Fruit fly (Drosophila melanogaster): ENCODE data around the gene RpL34a.
A peak's percentile ranks its signal among the peaks of the same experiment; 100 is the strongest.

RpL34a gene

dm6 chr3R:26021195-26021914 is 37.7 kb downstream of the RpL34a start (continued):
- peak; percentile 87 for TF ChIP-seq da (GFP tag; optimal IDR thresholded peaks at IDR 0.05)
- peak; percentile 88 for TF ChIP-seq HHEX (GFP tag; optimal IDR thresholded peaks at IDR 0.05)
- peak; percentile 93 for TF ChIP-seq Abd-B (GFP tag; optimal IDR thresholded peaks at IDR 0.05)
- TF ChIP-seq CG16813 (GFP tag; IDR thresholded peaks at IDR 0.05; ENCODE audit: partially characterized antibody), result no peak
- TF ChIP-seq dmrt11E (tag; optimal IDR thresholded peaks at IDR 0.05), result peak; percentile 99
- peak; percentile 32; the same call in 1 of the 2 replicates for TF ChIP-seq inv (GFP tag; IDR thresholded peaks at IDR 0.05; ENCODE audit: partially characterized antibody)
- TF ChIP-seq corto (GFP tag; optimal IDR thresholded peaks at IDR 0.05), result no peak
- TF ChIP-seq tup (GFP tag; optimal IDR thresholded peaks at IDR 0.05), result peak; percentile 32
- peak; percentile 65 for TF ChIP-seq Gug (GFP tag; IDR thresholded peaks at IDR 0.05)
- TF ChIP-seq CG10654 (GFP tag; optimal IDR thresholded peaks at IDR 0.05), result peak; percentile 86
- peak; percentile 92 for TF ChIP-seq CG15601 (tag; optimal IDR thresholded peaks at IDR 0.05)
- TF ChIP-seq CG4282 (GFP tag; optimal IDR thresholded peaks at IDR 0.05), result peak; percentile 30
- peak; percentile 12; the same call in 1 of the 2 replicates for TF ChIP-seq amos (GFP tag; IDR thresholded peaks at IDR 0.05; ENCODE audit: partially characterized antibody)
- no peak for TF ChIP-seq Hr39 (optimal IDR thresholded peaks at IDR 0.05)
- TF ChIP-seq CG7357 (GFP tag; IDR thresholded peaks at IDR 0.05), result peak; percentile 81

dm6 chr3R:26020244-26021171 is 38.6 kb downstream of the RpL34a start:
- TF ChIP-seq CrebB (tag; optimal IDR thresholded peaks at IDR 0.05) (no peak), Hsf (GFP tag; optimal IDR thresholded peaks at IDR 0.05) (peak; percentile 22), CG18011 (GFP tag; optimal IDR thresholded peaks at IDR 0.05) (no peak), Hr39 (optimal IDR thresholded peaks at IDR 0.05) (no peak), E2f1 (GFP tag; IDR thresholded peaks at IDR 0.05) (peak; percentile 62), Dbx (GFP tag; IDR thresholded peaks at IDR 0.05) (no peak), jigr1 (GFP tag; IDR thresholded peaks at IDR 0.05) (no peak), Bdp1 (GFP tag; optimal IDR thresholded peaks at IDR 0.05) (no peak), CG13287 (GFP tag; IDR thresholded peaks at IDR 0.05; ENCODE audit: partially characterized antibody) (peak; percentile 34; the same call in 1 of the 2 replicates), Doc3 (GFP tag; IDR thresholded peaks at IDR 0.05; ENCODE audit: partially characterized antibody) (no peak), CG12155 (GFP tag; optimal IDR thresholded peaks at IDR 0.05) (peak; percentile 33), az2 (GFP tag; optimal IDR thresholded peaks at IDR 0.05) (peak; percentile 67), CG13775 (GFP tag; optimal IDR thresholded peaks at IDR 0.05) (peak; percentile 49), D (optimal IDR thresholded peaks at IDR 0.05) (no peak), D (GFP tag; optimal IDR thresholded peaks at IDR 0.05) (peak; percentile 50), usp (GFP tag; optimal IDR thresholded peaks at IDR 0.05) (no peak), CG4707 (GFP tag; optimal IDR thresholded peaks at IDR 0.05) (peak; percentile 2), B-H2 (GFP tag; optimal IDR thresholded peaks at IDR 0.05) (no peak), Optix (GFP tag; IDR thresholded peaks at IDR 0.05) (0 out of 3 replicates have a peak, but pooled peaks have one; percentile 8), CG15011 (GFP tag; optimal IDR thresholded peaks at IDR 0.05) (peak; percentile 36), Fer3 (tag; optimal IDR thresholded peaks at IDR 0.05) (peak; percentile 47), CG9215 (GFP tag; IDR thresholded peaks at IDR 0.05) (no peak; the same call in 1 of the 2 replicates), gsb-n (tag; optimal IDR thresholded peaks at IDR 0.05) (peak; percentile 58), CG18476 (GFP tag; optimal IDR thresholded peaks at IDR 0.05) (peak; percentile 10), NfI (GFP tag; optimal IDR thresholded peaks at IDR 0.05) (peak; percentile 48), ato (GFP tag; IDR thresholded peaks at IDR 0.05; ENCODE audit: partially characterized antibody) (peak; percentile 31; the same call in 1 of the 2 replicates), Deaf1 (tag; optimal IDR thresholded peaks at IDR 0.05) (peak; percentile 99), Abd-B (GFP tag; optimal IDR thresholded peaks at IDR 0.05) (peak; percentile 22), CkIIα-i1 (GFP tag; IDR thresholded peaks at IDR 0.05) (no peak), pan (optimal IDR thresholded peaks at IDR 0.05) (no peak), pan (GFP tag; optimal IDR thresholded peaks at IDR 0.05 in 1 of 2, IDR thresholded peaks at IDR 0.05 in 1 of 2) (peak in 1 of 2 experiments; percentile 79), luna (GFP tag; optimal IDR thresholded peaks at IDR 0.05) (no peak), NC2α (GFP tag; optimal IDR thresholded peaks at IDR 0.05) (no peak)
